Fruit fly (Drosophila melanogaster): ENCODE data around the gene Cyp4d8.

The Cyp4d8 gene

dm6 chr3L:7529081-7530021, 33.4 kb upstream of the Cyp4d8 start (continued):
- TF ChIP-seq Usf (GFP tag; optimal IDR thresholded peaks at IDR 0.05) (no peak), shn (GFP tag; optimal IDR thresholded peaks at IDR 0.05) (peak; percentile 39), sens (GFP tag) (peak; percentile 76), tna (GFP tag; IDR thresholded peaks at IDR 0.05; ENCODE audit: partially characterized antibody) (no peak), Poxn (GFP tag; IDR thresholded peaks at IDR 0.05) (no peak), Sry-β (GFP tag; optimal IDR thresholded peaks at IDR 0.05) (no peak), CG13894 (tag; optimal IDR thresholded peaks at IDR 0.05) (no peak), CG18262 (tag; optimal IDR thresholded peaks at IDR 0.05) (no peak), YL-1 (GFP tag; optimal IDR thresholded peaks at IDR 0.05) (no peak), Ptx1 (GFP tag; IDR thresholded peaks at IDR 0.05) (0 out of 2 replicates have a peak, but pooled peaks have one; percentile 10), CG8478 (optimal IDR thresholded peaks at IDR 0.05) (peak; percentile 80), CG1529 (GFP tag; optimal IDR thresholded peaks at IDR 0.05) (no peak), cato (GFP tag; optimal IDR thresholded peaks at IDR 0.05; ENCODE audit: borderline replicate concordance) (no peak), B-H1 (GFP tag; IDR thresholded peaks at IDR 0.05) (no peak; the same call in 2 of the 3 replicates), wdn (GFP tag; IDR thresholded peaks at IDR 0.05) (no peak), CG11504 (tag; optimal IDR thresholded peaks at IDR 0.05) (no peak), nerfin-2 (GFP tag; IDR thresholded peaks at IDR 0.05; ENCODE audit: partially characterized antibody) (no peak), CG7839 (tag; optimal IDR thresholded peaks at IDR 0.05) (peak; percentile 2), pita (GFP tag; optimal IDR thresholded peaks at IDR 0.05) (no peak), CG14860 (GFP tag; IDR thresholded peaks at IDR 0.05; ENCODE audit: partially characterized antibody) (no peak), lmd (GFP tag; IDR thresholded peaks at IDR 0.05) (no peak; the same call in 1 of the 2 replicates), dati (GFP tag; IDR thresholded peaks at IDR 0.05) (no peak), tx (GFP tag; optimal IDR thresholded peaks at IDR 0.05) (no peak), hkb (optimal IDR thresholded peaks at IDR 0.05) (no peak), hkb (GFP tag; IDR thresholded peaks at IDR 0.05) (peak; percentile 9; the same call in 1 of the 2 replicates), klu (GFP tag; IDR thresholded peaks at IDR 0.05) (no peak), h (optimal IDR thresholded peaks at IDR 0.05) (no peak), CG6765 (GFP tag; optimal IDR thresholded peaks at IDR 0.05) (peak; percentile 28), CG5180 (GFP tag; optimal IDR thresholded peaks at IDR 0.05) (no peak), Awh (GFP tag; IDR thresholded peaks at IDR 0.05) (no peak), Trl (optimal IDR thresholded peaks at IDR 0.05) (no peak), Trl (GFP tag; optimal IDR thresholded peaks at IDR 0.05) (no peak), CG8290 (GFP tag; optimal IDR thresholded peaks at IDR 0.05) (no peak), CG8290 (tag; optimal IDR thresholded peaks at IDR 0.05) (peak in 1 of 2 experiments; percentile 63), Oaz (GFP tag; IDR thresholded peaks at IDR 0.05) (no peak), Hey (tag; optimal IDR thresholded peaks at IDR 0.05) (no peak), rib (GFP tag; IDR thresholded peaks at IDR 0.05) (peak; percentile 68), CG12769 (tag; optimal IDR thresholded peaks at IDR 0.05) (peak; percentile 25), CG7963 (GFP tag; IDR thresholded peaks at IDR 0.05; ENCODE audit: partially characterized antibody) (no peak), NK7.1 (GFP tag; optimal IDR thresholded peaks at IDR 0.05) (peak; percentile 25), ftz-f1 (GFP tag; optimal IDR thresholded peaks at IDR 0.05) (peak; percentile 73), Dip3 (GFP tag; optimal IDR thresholded peaks at IDR 0.05) (no peak), Neu2 (GFP tag; optimal IDR thresholded peaks at IDR 0.05; ENCODE audit: borderline replicate concordance) (no peak), CG9437 (GFP tag; optimal IDR thresholded peaks at IDR 0.05) (no peak), HmgZ (tag; optimal IDR thresholded peaks at IDR 0.05) (peak; percentile 21), CG4707 (GFP tag; optimal IDR thresholded peaks at IDR 0.05) (peak; percentile 60), CG2889 (GFP tag; IDR thresholded peaks at IDR 0.05) (0 out of 3 replicates have a peak, but pooled peaks have one; percentile 17), CG18619 (GFP tag; optimal IDR thresholded peaks at IDR 0.05) (no peak), CG7786 (GFP tag; optimal IDR thresholded peaks at IDR 0.05) (no peak), Abd-B (GFP tag; optimal IDR thresholded peaks at IDR 0.05) (no peak)
